Fruit fly (Drosophila melanogaster) whole organism, embryonic: ENCODE results near the gene CG13605.

Experiments
- Antp ChIP-seq: fragments of 200-800 bp; sonication (Bioruptor generic); optimal IDR thresholded peaks from 3 replicates; lab custom pipeline; 2016; ENCODE audit warnings: missing biosample characterization, missing genetic modification characterization
- Atf3 ChIP-seq: fragments of 200-800 bp; sonication (Bioruptor generic); optimal IDR thresholded peaks from 3 replicates; lab custom pipeline; 2016; ENCODE audit warnings: missing biosample characterization, missing genetic modification characterization
- Bdp1 ChIP-seq: fragments of 200-800 bp; sonication (Bioruptor generic); optimal IDR thresholded peaks from 3 replicates; lab custom pipeline; 2016; ENCODE audit warnings: missing biosample characterization, missing genetic modification characterization
- Bteb2 ChIP-seq: fragments of 200-800 bp; sonication (Bioruptor generic); optimal IDR thresholded peaks from 2 replicates; lab custom pipeline; 2016; ENCODE audit warnings: missing biosample characterization, missing genetic modification characterization
- C15 ChIP-seq: fragments of 200-800 bp; sonication (Bioruptor generic); IDR thresholded peaks from 3 replicates; pipeline ENCODE4 v1.3.6; 2022; ENCODE audit warnings: missing biosample characterization, missing genetic modification characterization
- CG10267 ChIP-seq: fragments of 200-800 bp; sonication (Bioruptor generic); optimal IDR thresholded peaks from 2 replicates; lab custom pipeline; 2018; ENCODE audit warnings: missing biosample characterization, mild to moderate bottlenecking, missing genetic modification characterization, moderate library complexity
- CG12236 ChIP-seq: fragments of 200-800 bp; sonication (Bioruptor generic); optimal IDR thresholded peaks from 2 replicates; lab custom pipeline; 2016; ENCODE audit warnings: missing biosample characterization, missing genetic modification characterization
- CG12659 ChIP-seq: fragments of 200-800 bp; sonication (Bioruptor generic); optimal IDR thresholded peaks from 3 replicates; lab custom pipeline; 2017; ENCODE audit warnings: mild to moderate bottlenecking, missing biosample characterization, missing genetic modification reagents, missing genetic modification characterization
- CG13775 ChIP-seq: fragments of 200-800 bp; sonication (Bioruptor generic); optimal IDR thresholded peaks from 3 replicates; lab custom pipeline; 2017; ENCODE audit warnings: missing biosample characterization, mild to moderate bottlenecking, missing genetic modification characterization
- CG14710 ChIP-seq: fragments of 200-800 bp; sonication (Bioruptor generic); optimal IDR thresholded peaks from 3 replicates; lab custom pipeline; 2019; ENCODE audit warnings: missing biosample characterization, mild to moderate bottlenecking, missing genetic modification characterization, moderate library complexity
- CG15696 ChIP-seq: fragments of 200-800 bp; sonication (Bioruptor generic); optimal IDR thresholded peaks from 2 replicates; lab custom pipeline; 2019; ENCODE audit warnings: missing biosample characterization, mild to moderate bottlenecking, missing genetic modification characterization, moderate library complexity
- CG17328 ChIP-seq: fragments of 200-800 bp; sonication (Bioruptor generic); IDR thresholded peaks from 2 replicates; pipeline ENCODE4 v1.3.6; 2022; ENCODE audit warnings: missing biosample characterization, missing genetic modification characterization
- CG17829 ChIP-seq: fragments of 200-800 bp; optimal IDR thresholded peaks from 2 replicates; lab custom pipeline; 2019; ENCODE audit warnings: missing biosample characterization, mild to moderate bottlenecking, missing genetic modification characterization, moderate library complexity
- CG1832 ChIP-seq: fragments of 200-800 bp; sonication (Bioruptor generic); optimal IDR thresholded peaks from 2 replicates; lab custom pipeline; 2017; ENCODE audit warnings: missing biosample characterization, mild to moderate bottlenecking, missing genetic modification characterization, inconsistent platforms
- CG34224 ChIP-seq: fragments of 200-800 bp; sonication (Bioruptor generic); IDR thresholded peaks from 3 replicates; pipeline ENCODE4 v1.3.6; 2022; ENCODE audit warnings: missing biosample characterization, missing genetic modification characterization; ENCODE audit not compliant: partially characterized antibody
- CG3847 ChIP-seq: fragments of 200-800 bp; sonication (Bioruptor generic); IDR thresholded peaks from 2 replicates; pipeline ENCODE4 v1.3.6; 2022; ENCODE audit warnings: missing biosample characterization, missing genetic modification characterization
- CG43689 ChIP-seq: fragments of 200-800 bp; sonication (Bioruptor generic); IDR thresholded peaks from 2 replicates; pipeline ENCODE4 v1.3.6; 2022; ENCODE audit warnings: missing biosample characterization, missing genetic modification characterization
- CG4424 ChIP-seq: fragments of 200-800 bp; sonication (Bioruptor generic); optimal IDR thresholded peaks from 3 replicates; lab custom pipeline; 2016; ENCODE audit warnings: missing biosample characterization, missing genetic modification characterization
- CG4707 ChIP-seq: fragments of 200-800 bp; sonication (Bioruptor generic); optimal IDR thresholded peaks from 2 replicates; lab custom pipeline; 2018; ENCODE audit warnings: missing biosample characterization, mild to moderate bottlenecking, missing genetic modification characterization, moderate library complexity
- CG4820 ChIP-seq: fragments of 200-800 bp; sonication (Bioruptor generic); optimal IDR thresholded peaks from 3 replicates; lab custom pipeline; 2016; ENCODE audit warnings: missing biosample characterization, missing genetic modification characterization
- CG6175 ChIP-seq: fragments of 200-800 bp; sonication (Bioruptor generic); IDR thresholded peaks from 3 replicates; pipeline ENCODE4 v1.3.6; 2022; ENCODE audit warnings: missing biosample characterization, missing genetic modification characterization
- CG6683 ChIP-seq: fragments of 200-800 bp; sonication (Bioruptor generic); optimal IDR thresholded peaks from 2 replicates; lab custom pipeline; 2017; ENCODE audit warnings: missing biosample characterization, mild to moderate bottlenecking, missing genetic modification characterization, missing genetic modification reagents
- CG6689 ChIP-seq: fragments of 200-800 bp; sonication (Bioruptor generic); IDR thresholded peaks from 2 replicates; pipeline ENCODE4 v1.3.6; 2022; ENCODE audit warnings: missing biosample characterization, missing genetic modification characterization
- CG7839 ChIP-seq: fragments of 200-800 bp; sonication (Bioruptor generic); optimal IDR thresholded peaks from 3 replicates; lab custom pipeline; 2018; ENCODE audit warnings: missing biosample characterization, mild to moderate bottlenecking, missing genetic modification characterization, moderate library complexity
- Chrac-16 ChIP-seq: fragments of 200-800 bp; sonication (Bioruptor generic); optimal IDR thresholded peaks from 3 replicates; lab custom pipeline; 2016; ENCODE audit warnings: missing biosample characterization, missing genetic modification characterization
- Elba2 ChIP-seq: fragments of 200-800 bp; sonication (Bioruptor generic); optimal IDR thresholded peaks from 3 replicates; lab custom pipeline; 2016; ENCODE audit warnings: missing biosample characterization, missing genetic modification characterization
- HLH54F ChIP-seq: fragments of 200-800 bp; sonication (Bioruptor generic); optimal IDR thresholded peaks from 3 replicates; lab custom pipeline; 2016; ENCODE audit warnings: missing biosample characterization, missing genetic modification characterization
- HmgZ ChIP-seq: fragments of 200-800 bp; sonication (Bioruptor generic); optimal IDR thresholded peaks from 2 replicates; lab custom pipeline; 2018; ENCODE audit warnings: missing biosample characterization, mild to moderate bottlenecking, missing genetic modification characterization
- Hmr ChIP-seq: fragments of 200-800 bp; sonication (Bioruptor generic); optimal IDR thresholded peaks from 3 replicates; lab custom pipeline; 2017; ENCODE audit warnings: mild to moderate bottlenecking, missing biosample characterization, missing genetic modification reagents, missing genetic modification characterization
- Hmx ChIP-seq: fragments of 200-800 bp; sonication (Bioruptor generic); optimal IDR thresholded peaks from 2 replicates; lab custom pipeline; 2016; ENCODE audit warnings: missing biosample characterization, missing genetic modification characterization
- Med ChIP-seq: fragments of 200-800 bp; sonication (Bioruptor generic); peaks from one replicate; lab custom pipeline; 2016; ENCODE audit warnings: missing biosample characterization, missing genetic modification characterization, mild to moderate bottlenecking, inconsistent platforms, moderate library complexity
- Rfx ChIP-seq: fragments of 200-800 bp; sonication (Bioruptor generic); IDR thresholded peaks from 2 replicates; pipeline ENCODE4 v1.3.6; 2022; ENCODE audit warnings: missing biosample characterization, missing genetic modification characterization
- Sin3A ChIP-seq: fragments of >200 bp; optimal IDR thresholded peaks from 2 replicates; lab custom pipeline; 2018
- amos ChIP-seq: fragments of 200-800 bp; sonication (Bioruptor generic); IDR thresholded peaks from 2 replicates; pipeline ENCODE4 v1.3.6; 2022; ENCODE audit warnings: missing biosample characterization, missing genetic modification characterization; ENCODE audit not compliant: partially characterized antibody
- bowl ChIP-seq: fragments of 200-800 bp; sonication (Bioruptor generic); IDR thresholded peaks from 2 replicates; pipeline ENCODE4 v1.3.6; 2022; ENCODE audit warnings: missing biosample characterization, missing genetic modification characterization
- btn ChIP-seq: fragments of 200-800 bp; sonication (Bioruptor generic); optimal IDR thresholded peaks from 2 replicates; lab custom pipeline; 2016; ENCODE audit warnings: missing biosample characterization, missing genetic modification characterization
- dpn ChIP-seq, 2 experiments: fragments of 200-800 bp; sonication (Bioruptor generic); optimal IDR thresholded peaks; 3 replicates each; lab custom pipeline; 2016; ENCODE audit warnings: missing biosample characterization in 2 of 2, missing genetic modification characterization in 2 of 2
- eyg ChIP-seq: fragments of 200-800 bp; sonication (Bioruptor generic); optimal IDR thresholded peaks from 3 replicates; lab custom pipeline; 2016; ENCODE audit warnings: missing biosample characterization, missing genetic modification characterization
- gce ChIP-seq: fragments of 200-800 bp; sonication (Bioruptor generic); IDR thresholded peaks from 3 replicates; pipeline ENCODE4 v1.3.6; 2022; ENCODE audit warnings: missing biosample characterization, missing genetic modification characterization
- gcm ChIP-seq: fragments of 200-800 bp; sonication (Bioruptor generic); optimal IDR thresholded peaks from 2 replicates; lab custom pipeline; 2019; ENCODE audit warnings: missing biosample characterization, mild to moderate bottlenecking, missing genetic modification characterization, moderate library complexity
- gcm2 ChIP-seq: fragments of 200-800 bp; sonication (Bioruptor generic); optimal IDR thresholded peaks from 2 replicates; lab custom pipeline; 2016; ENCODE audit warnings: missing biosample characterization, missing genetic modification characterization
- grau ChIP-seq: fragments of 200-800 bp; optimal IDR thresholded peaks from 3 replicates; lab custom pipeline; 2019; ENCODE audit warnings: missing biosample characterization, mild to moderate bottlenecking, missing genetic modification characterization, moderate library complexity
- gt ChIP-seq: fragments of 200-800 bp; sonication (Bioruptor generic); IDR thresholded peaks from 2 replicates; pipeline ENCODE4 v1.3.6; 2022; ENCODE audit warnings: missing biosample characterization, missing genetic modification characterization
- lilli ChIP-seq: fragments of 200-800 bp; sonication (Bioruptor generic); optimal IDR thresholded peaks from 3 replicates; lab custom pipeline; 2016; ENCODE audit warnings: missing biosample characterization, missing genetic modification characterization
- nau ChIP-seq: fragments of 200-800 bp; sonication (Bioruptor generic); optimal IDR thresholded peaks from 3 replicates; lab custom pipeline; 2017; ENCODE audit warnings: missing biosample characterization, mild to moderate bottlenecking, missing genetic modification characterization, missing genetic modification reagents
- oc ChIP-seq: fragments of 200-800 bp; sonication (Bioruptor generic); optimal IDR thresholded peaks from 2 replicates; lab custom pipeline; 2018; ENCODE audit warnings: missing biosample characterization, mild to moderate bottlenecking, missing genetic modification characterization, moderate library complexity
- rib ChIP-seq: fragments of 200-800 bp; sonication (Bioruptor generic); IDR thresholded peaks from 2 replicates; pipeline ENCODE4 v1.3.6; 2022; ENCODE audit warnings: missing biosample characterization, missing genetic modification characterization
- sisA ChIP-seq: fragments of 200-800 bp; sonication (Bioruptor generic); IDR thresholded peaks from 2 replicates; pipeline ENCODE4 v1.3.6; 2022; ENCODE audit warnings: missing biosample characterization, missing genetic modification characterization
- stc ChIP-seq: fragments of 200-800 bp; sonication (Bioruptor generic); IDR thresholded peaks from 2 replicates; pipeline ENCODE4 v1.3.6; 2022; ENCODE audit warnings: missing biosample characterization, missing genetic modification characterization
- stwl ChIP-seq: fragments of 200-800 bp; sonication (Bioruptor generic); optimal IDR thresholded peaks from 3 replicates; lab custom pipeline; 2018; ENCODE audit warnings: missing biosample characterization, mild to moderate bottlenecking, missing genetic modification characterization, moderate library complexity
- tup ChIP-seq: fragments of 200-800 bp; sonication (Bioruptor generic); optimal IDR thresholded peaks from 2 replicates; lab custom pipeline; 2016; ENCODE audit warnings: missing biosample characterization, mild to moderate bottlenecking, missing genetic modification characterization, moderate library complexity
- wek ChIP-seq: fragments of 200-800 bp; sonication (Bioruptor generic); optimal IDR thresholded peaks from 3 replicates; lab custom pipeline; 2018; ENCODE audit warnings: missing biosample characterization, mild to moderate bottlenecking, missing genetic modification characterization, moderate library complexity

Gene CG13605

DNA sequence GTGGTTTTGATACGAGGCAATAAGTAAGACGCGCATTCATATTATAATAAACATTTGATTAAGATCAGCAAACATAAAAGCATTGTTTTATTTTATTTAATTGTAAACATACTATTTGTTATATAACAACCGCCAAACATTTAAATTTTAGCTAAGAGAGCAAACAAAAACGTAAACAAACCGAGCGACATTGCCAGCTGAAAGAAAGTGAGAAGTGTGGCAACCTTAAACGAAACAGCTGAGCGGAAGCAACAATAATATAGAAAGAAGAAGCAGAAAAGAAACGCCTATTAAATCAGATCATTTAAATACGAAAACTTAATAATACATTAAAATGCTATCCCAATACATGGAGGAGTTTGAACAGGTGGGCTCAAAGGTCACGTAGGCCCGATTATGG lies 22.4 kb upstream of the CG13605 start, which contains the start of gene Sec10 (continued):
- no peak for TF ChIP-seq CG1832
- TF ChIP-seq CG12236 (GFP tag; lab: Kevin White, UChicago), result no peak
- TF ChIP-seq CG4424 (GFP tag; lab: Kevin White, UChicago), result no peak
- no peak for TF ChIP-seq sisA
- no peak for TF ChIP-seq Atf3 (GFP tag; lab: Kevin White, UChicago)
- no peak for TF ChIP-seq CG7839 (tag; lab: Kevin White, UChicago)
- no peak for TF ChIP-seq gt (GFP tag; lab: Robert Waterston, UW)
- TF ChIP-seq stc, result no peak
- TF ChIP-seq CG6175 (GFP tag; lab: Robert Waterston, UW), result no peak
- peak; percentile 27 for TF ChIP-seq CG17829 (tag; lab: Kevin White, UChicago)
- TF ChIP-seq CG6683, result no peak
- TF ChIP-seq nau (GFP tag; lab: Kevin White, UChicago), result no peak
- TF ChIP-seq Hmr (GFP tag; lab: Kevin White, UChicago), result no peak
- TF ChIP-seq gcm2 (GFP tag; lab: Kevin White, UChicago), result no peak
- peak; percentile 47 for TF ChIP-seq CG10267
- TF ChIP-seq btn (GFP tag; lab: Kevin White, UChicago), result no peak
- no peak for TF ChIP-seq amos
- TF ChIP-seq CG14710 (tag; lab: Kevin White, UChicago), result peak; percentile 34
- peak; percentile 43 for TF ChIP-seq HmgZ
- TF ChIP-seq eyg (GFP tag; lab: Kevin White, UChicago), result no peak
- no peak for TF ChIP-seq CG12659 (GFP tag; lab: Kevin White, UChicago)
- no peak for TF ChIP-seq CG6689 (GFP tag; lab: Robert Waterston, UW)
- TF ChIP-seq Rfx, result no peak
- no peak for TF ChIP-seq CG15696 (tag; lab: Kevin White, UChicago)
- peak; percentile 46; the same call in 1 of the 2 replicates for TF ChIP-seq CG3847 (GFP tag; lab: Robert Waterston, UW)
- 0 out of 3 replicates have a peak, but pooled peaks have one; percentile 25 for TF ChIP-seq CG34224 (GFP tag; lab: Robert Waterston, UW)
- no peak for TF ChIP-seq Chrac-16 (GFP tag; lab: Kevin White, UChicago)
- no peak for TF ChIP-seq oc
- no peak for TF ChIP-seq gcm
- no peak for TF ChIP-seq CG13775
- no peak for TF ChIP-seq gce (GFP tag; lab: Robert Waterston, UW)
- no peak for TF ChIP-seq lilli
- no peak for TF ChIP-seq HLH54F (GFP tag; lab: Kevin White, UChicago)
- no peak for TF ChIP-seq C15 (GFP tag; lab: Robert Waterston, UW)
- TF ChIP-seq Bteb2, result no peak
- TF ChIP-seq grau (tag; lab: Kevin White, UChicago), result no peak
- no peak for TF ChIP-seq Bdp1 (GFP tag; lab: Kevin White, UChicago)
- TF ChIP-seq CG43689 (GFP tag; lab: Robert Waterston, UW), result no peak
- no peak for TF ChIP-seq CG4820 (GFP tag; lab: Kevin White, UChicago)
- TF ChIP-seq CG17328, result no peak
- no peak for TF ChIP-seq bowl
- peak; percentile 67 for TF ChIP-seq Med
- TF ChIP-seq Hmx, result no peak
- peak; percentile 73 for TF ChIP-seq stwl
- TF ChIP-seq CG4707, result peak; percentile 12
- TF ChIP-seq rib (GFP tag; lab: Robert Waterston, UW), result 0 out of 2 replicates have a peak, but pooled peaks have one; percentile 21
- TF ChIP-seq Elba2 (GFP tag; lab: Kevin White, UChicago), result peak; percentile 28
- peak; percentile 62 for TF ChIP-seq wek
- no peak for TF ChIP-seq Antp (GFP tag; lab: Kevin White, UChicago)
- TF ChIP-seq tup, result no peak
- no peak for TF ChIP-seq dpn (GFP tag; optimal IDR thresholded peaks at IDR 0.05; lab: Kevin White, UChicago)
- peak; percentile 14 for TF ChIP-seq Sin3A
